Worm (Caenorhabditis elegans): Measurements from ENCODE around the gene M02F4.2.

DNA sequence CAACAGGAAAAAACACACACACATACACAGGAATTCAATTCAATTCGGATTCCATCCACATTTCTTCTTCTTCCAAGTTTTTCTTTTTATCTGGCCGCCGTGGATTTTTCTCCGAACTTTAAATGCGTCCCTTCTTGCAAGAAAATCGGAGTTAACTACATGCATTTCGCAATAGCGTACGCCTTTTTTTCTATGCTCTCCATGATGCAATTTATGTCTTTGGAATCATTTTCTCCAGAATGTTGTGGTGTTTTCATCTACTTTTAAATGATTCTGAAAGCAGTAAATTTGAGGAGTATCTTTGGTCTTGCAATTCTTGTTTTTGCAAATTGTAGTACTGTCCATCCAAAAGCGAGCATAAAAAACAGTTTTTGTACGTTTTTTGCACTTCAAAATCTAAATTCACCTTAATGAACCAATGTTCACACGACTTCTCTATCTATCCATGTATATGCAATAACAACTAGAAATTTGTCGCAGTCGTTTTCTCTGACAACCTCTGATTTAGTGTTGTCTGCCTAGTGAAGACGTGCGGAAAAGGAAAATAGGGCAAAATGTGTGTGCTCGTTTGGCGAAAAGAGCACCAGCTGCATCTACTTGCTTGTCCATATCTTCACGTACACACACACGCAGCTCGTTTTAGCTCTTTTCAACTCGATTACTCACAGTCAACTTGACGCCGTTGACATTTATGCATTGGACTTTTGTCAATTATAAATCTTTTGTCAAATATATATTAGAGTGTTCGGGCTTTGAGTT lies 11.6 kb downstream of the M02F4.2 start:
- TF ChIP-seq him-1 (tag; optimal IDR thresholded peaks at IDR 0.05) = no peak
- no peak for TF ChIP-seq W03F9.2 (tag; optimal IDR thresholded peaks at IDR 0.05)
